Worm (Caenorhabditis elegans) whole organism, L1 larva: ENCODE measurements around the gene slc-17.4.
A peak's percentile ranks its signal among the peaks of the same experiment; 100 is the strongest.

ENCODE experiments used
- aha-1 ChIP-seq: fragments of 150-350 bp; optimal IDR thresholded peaks from 2 replicates; lab custom pipeline; 2014; ENCODE audit warnings: missing biosample characterization, missing genetic modification characterization
- aly-2 ChIP-seq: fragments of 150-350 bp; optimal IDR thresholded peaks from 2 replicates; lab custom pipeline; 2014; ENCODE audit warnings: missing biosample characterization, missing genetic modification characterization
- ama-1 ChIP-seq: fragments of 150-350 bp; optimal IDR thresholded peaks from 2 replicates; lab custom pipeline; 2014
- ceh-63 ChIP-seq: fragments of 200-800 bp; sonication (Bioruptor generic); optimal IDR thresholded peaks from 2 replicates; lab custom pipeline; 2018; ENCODE audit warnings: mild to moderate bottlenecking, missing genetic modification characterization, missing compliant biosample characterization
- ceh-82 ChIP-seq, 3 experiments: fragments of 150-350 bp in 1 of 3; sonication (generic microtip) in 2 of 3; optimal IDR thresholded peaks; 2 replicates each; lab custom pipeline; 2014 to 2017; ENCODE audit warnings: missing biosample characterization in 3 of 3, missing genetic modification characterization in 3 of 3
- ceh-90 ChIP-seq: sonication (generic microtip); optimal IDR thresholded peaks from 2 replicates; lab custom pipeline; 2016; ENCODE audit warnings: missing genetic modification characterization, missing compliant biosample characterization
- efl-1 ChIP-seq, 4 experiments: fragments of 150-350 bp; optimal IDR thresholded peaks in 3 of 4; peaks in 1 of 4; 1 replicate in 1 of 4; 2 replicates in 3 of 4; lab custom pipeline; 2014; ENCODE audit warnings: missing biosample characterization in 2 of 4, missing genetic modification characterization in 2 of 4, missing genetic modification reagents in 2 of 4
- fkh-10 ChIP-seq: sonication (generic microtip); optimal IDR thresholded peaks from 2 replicates; lab custom pipeline; 2017; ENCODE audit warnings: missing biosample characterization, missing genetic modification reagents, missing genetic modification characterization
- fkh-8 ChIP-seq: sonication (generic microtip); optimal IDR thresholded peaks from 2 replicates; lab custom pipeline; 2016; ENCODE audit warnings: mild to moderate bottlenecking, missing genetic modification characterization, missing compliant biosample characterization
- grh-1 ChIP-seq: fragments of 200-800 bp; sonication (Bioruptor generic); IDR thresholded peaks from 2 replicates; pipeline ENCODE4 v1.3.6; 2022; ENCODE audit warnings: missing genetic modification reagents, missing genetic modification characterization, missing compliant biosample characterization
- hlh-17 ChIP-seq: fragments of 200-800 bp; sonication (Bioruptor generic); optimal IDR thresholded peaks from 2 replicates; lab custom pipeline; 2018; ENCODE audit warnings: missing genetic modification characterization, mild to moderate bottlenecking, missing compliant biosample characterization, moderate library complexity, borderline replicate concordance
- lin-13 ChIP-seq: fragments of 150-350 bp; optimal IDR thresholded peaks from 2 replicates; lab custom pipeline; 2014; ENCODE audit warnings: missing biosample characterization, missing genetic modification reagents, missing genetic modification characterization
- lin-14 ChIP-seq: fragments of 200-800 bp; sonication (Bioruptor generic); optimal IDR thresholded peaks from 2 replicates; lab custom pipeline; 2018; ENCODE audit warnings: mild to moderate bottlenecking, missing genetic modification characterization, moderate library complexity, missing compliant biosample characterization
- lin-35 ChIP-seq, 2 experiments: fragments of 150-350 bp; optimal IDR thresholded peaks; 2 replicates each; lab custom pipeline; 2014; ENCODE audit warnings: missing biosample characterization in 2 of 2, missing genetic modification characterization in 2 of 2, missing genetic modification reagents in 2 of 2
- lin-39 ChIP-seq: fragments of 150-350 bp; optimal IDR thresholded peaks from 2 replicates; lab custom pipeline; 2014; ENCODE audit warnings: missing biosample characterization, missing genetic modification reagents, missing genetic modification characterization
- lir-3 ChIP-seq: sonication (generic microtip); optimal IDR thresholded peaks from 2 replicates; lab custom pipeline; 2016; ENCODE audit warnings: mild to moderate bottlenecking, missing genetic modification characterization, moderate library complexity, missing compliant biosample characterization; ENCODE audit not compliant: poor library complexity
- lsy-2 ChIP-seq, 2 experiments: fragments of 150-350 bp; optimal IDR thresholded peaks; 2 replicates each; lab custom pipeline; 2014; ENCODE audit warnings: missing biosample characterization in 2 of 2, missing genetic modification characterization in 2 of 2
- mab-9 ChIP-seq: fragments of 200-800 bp; sonication (Bioruptor generic); IDR thresholded peaks from 2 replicates; pipeline ENCODE4 v1.3.6; 2022; ENCODE audit warnings: missing genetic modification reagents, missing genetic modification characterization, missing compliant biosample characterization
- mep-1 ChIP-seq: fragments of 150-350 bp; optimal IDR thresholded peaks from 2 replicates; lab custom pipeline; 2014; ENCODE audit warnings: missing biosample characterization, missing genetic modification characterization
- nhr-19 ChIP-seq: fragments of 200-800 bp; sonication (Bioruptor generic); conservative IDR thresholded peaks from 2 replicates; pipeline ENCODE4 v1.3.6; 2022; ENCODE audit warnings: missing genetic modification characterization, missing compliant biosample characterization
- nhr-237 ChIP-seq: fragments of 150-350 bp; optimal IDR thresholded peaks from 2 replicates; lab custom pipeline; 2014; ENCODE audit warnings: missing biosample characterization, missing genetic modification characterization
- nhr-76 ChIP-seq: sonication (generic microtip); optimal IDR thresholded peaks from 2 replicates; lab custom pipeline; 2017; ENCODE audit warnings: missing biosample characterization, missing genetic modification characterization
- nhr-77 ChIP-seq: fragments of 150-350 bp; optimal IDR thresholded peaks from 2 replicates; lab custom pipeline; 2014; ENCODE audit warnings: missing biosample characterization, missing genetic modification characterization
- nhr-84 ChIP-seq: sonication (generic microtip); optimal IDR thresholded peaks from 2 replicates; lab custom pipeline; 2017; ENCODE audit warnings: missing biosample characterization, missing genetic modification characterization
- nhr-85 ChIP-seq: sonication (generic microtip); peaks from one replicate; lab custom pipeline; 2016; ENCODE audit warnings: missing genetic modification characterization, inconsistent platforms, missing compliant biosample characterization
- nhr-90 ChIP-seq: sonication (generic microtip); optimal IDR thresholded peaks from 2 replicates; lab custom pipeline; 2016; ENCODE audit warnings: mild to moderate bottlenecking, missing genetic modification characterization, missing compliant biosample characterization; ENCODE audit not compliant: poor library complexity
- pqm-1 ChIP-seq: sonication (generic microtip); optimal IDR thresholded peaks from 3 replicates; lab custom pipeline; 2017; ENCODE audit warnings: missing biosample characterization, missing genetic modification characterization
- rnt-1 ChIP-seq: sonication (generic microtip); optimal IDR thresholded peaks from 2 replicates; lab custom pipeline; 2016; ENCODE audit warnings: mild to moderate bottlenecking, missing genetic modification characterization, moderate library complexity, missing compliant biosample characterization
- skn-1 ChIP-seq: fragments of 150-350 bp; optimal IDR thresholded peaks from 2 replicates; lab custom pipeline; 2014; ENCODE audit warnings: missing biosample characterization, missing genetic modification characterization
- sox-4 ChIP-seq: sonication (generic microtip); optimal IDR thresholded peaks from 2 replicates; lab custom pipeline; 2016; ENCODE audit warnings: missing genetic modification characterization, missing compliant biosample characterization
- sup-37 ChIP-seq: fragments of 200-800 bp; sonication (Bioruptor generic); optimal IDR thresholded peaks from 2 replicates; lab custom pipeline; 2018; ENCODE audit warnings: mild to moderate bottlenecking, missing genetic modification characterization, missing compliant biosample characterization
- swsn-7 ChIP-seq: sonication (generic microtip); optimal IDR thresholded peaks from 2 replicates; lab custom pipeline; 2016; ENCODE audit warnings: missing genetic modification characterization, missing compliant biosample characterization
- tbx-2 ChIP-seq: sonication (generic microtip); optimal IDR thresholded peaks from 2 replicates; lab custom pipeline; 2016; ENCODE audit warnings: missing genetic modification characterization, missing compliant biosample characterization
- tlp-1 ChIP-seq: fragments of 150-350 bp; optimal IDR thresholded peaks from 2 replicates; lab custom pipeline; 2014; ENCODE audit warnings: missing biosample characterization, missing genetic modification characterization
- vab-15 ChIP-seq: sonication (generic microtip); optimal IDR thresholded peaks from 2 replicates; lab custom pipeline; 2017; ENCODE audit warnings: missing genotype, mild to moderate bottlenecking, missing genetic modification characterization, missing compliant biosample characterization
- xbp-1 ChIP-seq: sonication (generic microtip); optimal IDR thresholded peaks from 2 replicates; lab custom pipeline; 2016; ENCODE audit warnings: missing genetic modification characterization, missing compliant biosample characterization
- zip-4 ChIP-seq: fragments of 200-800 bp; sonication (Bioruptor generic); optimal IDR thresholded peaks from 2 replicates; lab custom pipeline; 2018; ENCODE audit warnings: mild to moderate bottlenecking, missing genetic modification characterization, moderate library complexity, missing compliant biosample characterization
- ztf-11 ChIP-seq, 2 experiments: sonication (generic microtip); optimal IDR thresholded peaks; 2 replicates each; lab custom pipeline; 2016 to 2017; ENCODE audit warnings: missing genetic modification characterization in 2 of 2, missing biosample characterization in 1 of 2, missing compliant biosample characterization in 1 of 2
- ztf-4 ChIP-seq: fragments of 150-350 bp; optimal IDR thresholded peaks from 2 replicates; lab custom pipeline; 2014; ENCODE audit warnings: missing biosample characterization, missing genetic modification characterization

Gene slc-17.4

DNA sequence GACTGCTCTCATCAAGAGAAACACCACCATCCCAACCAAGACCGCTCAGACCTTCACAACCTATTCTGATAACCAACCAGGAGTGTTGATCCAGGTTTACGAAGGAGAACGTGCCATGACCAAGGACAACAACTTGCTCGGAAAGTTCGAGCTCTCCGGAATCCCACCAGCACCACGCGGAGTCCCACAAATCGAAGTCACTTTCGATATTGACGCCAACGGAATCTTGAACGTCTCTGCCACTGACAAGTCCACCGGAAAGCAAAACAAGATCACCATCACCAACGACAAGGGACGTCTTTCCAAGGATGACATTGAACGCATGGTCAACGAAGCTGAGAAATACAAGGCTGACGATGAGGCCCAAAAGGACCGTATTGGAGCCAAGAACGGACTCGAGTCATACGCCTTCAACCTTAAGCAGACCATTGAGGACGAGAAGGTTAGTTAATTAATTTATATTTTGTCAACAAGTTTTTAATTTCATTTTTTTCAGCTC lies 11.0 kb downstream of the slc-17.4 start:
- TF ChIP-seq nhr-237, result no peak
- no peak for TF ChIP-seq ceh-82 (tag; optimal IDR thresholded peaks at IDR 0.05; lab: Kevin White, UChicago)
- no peak for TF ChIP-seq efl-1 (optimal IDR thresholded peaks at IDR 0.05; lab: Kevin White, UChicago)
- TF ChIP-seq efl-1 (GFP tag; optimal IDR thresholded peaks at IDR 0.05 in 1 of 2; lab: Kevin White, UChicago), result peak in 1 of 2 experiments; percentile 66
- peak; percentile 86 for TF ChIP-seq nhr-85 (tag; lab: Kevin White, UChicago)
- TF ChIP-seq fkh-8 (tag; lab: Kevin White, UChicago), result peak; percentile 9
- no peak for TF ChIP-seq nhr-77 (tag; lab: Kevin White, UChicago)
- TF ChIP-seq xbp-1 (tag; lab: Kevin White, UChicago), result no peak
- peak in 1 of 2 experiments; percentile 11 for TF ChIP-seq lsy-2 (tag; optimal IDR thresholded peaks at IDR 0.05; lab: Kevin White, UChicago)
- peak in 1 of 2 experiments; percentile 0 for TF ChIP-seq lin-35 (GFP tag; optimal IDR thresholded peaks at IDR 0.05; lab: Kevin White, UChicago)
- no peak for TF ChIP-seq sox-4
- TF ChIP-seq lin-14 (GFP tag; lab: Kevin White, UChicago), result no peak
- TF ChIP-seq tlp-1, result no peak
- TF ChIP-seq rnt-1 (tag; lab: Kevin White, UChicago), result peak; percentile 16
- TF ChIP-seq ztf-4 (tag; lab: Kevin White, UChicago), result no peak
- no peak for TF ChIP-seq nhr-84 (tag; lab: Kevin White, UChicago)
- TF ChIP-seq lir-3 (tag; lab: Kevin White, UChicago), result no peak
- TF ChIP-seq nhr-19 (GFP tag; lab: Robert Waterston, UW), result no peak
- no peak for TF ChIP-seq zip-4 (GFP tag; lab: Kevin White, UChicago)
- no peak for TF ChIP-seq sup-37 (GFP tag; lab: Kevin White, UChicago)
- TF ChIP-seq aha-1, result no peak
- no peak for TF ChIP-seq swsn-7 (tag; lab: Kevin White, UChicago)
- TF ChIP-seq nhr-76 (tag; lab: Kevin White, UChicago), result no peak
- no peak for TF ChIP-seq vab-15 (tag; lab: Kevin White, UChicago)
- no peak for TF ChIP-seq ztf-11 (tag; optimal IDR thresholded peaks at IDR 0.05; lab: Kevin White, UChicago)
- TF ChIP-seq grh-1 (GFP tag; lab: Robert Waterston, UW), result no peak
- TF ChIP-seq lin-13 (GFP tag; lab: Kevin White, UChicago), result no peak
- no peak for TF ChIP-seq aly-2 (tag; lab: Kevin White, UChicago)
- TF ChIP-seq lin-39 (tag; lab: Kevin White, UChicago), result no peak
- no peak for TF ChIP-seq fkh-10 (GFP tag; lab: Kevin White, UChicago)
- no peak for TF ChIP-seq nhr-90 (tag; lab: Kevin White, UChicago)

- TF ChIP-seq aly-2 (tag; lab: Kevin White, UChicago) (peak; percentile 47), mep-1 (tag; lab: Kevin White, UChicago) (peak; percentile 17), swsn-7 (tag; lab: Kevin White, UChicago) (no peak), fkh-8 (tag; lab: Kevin White, UChicago) (peak; percentile 1), vab-15 (tag; lab: Kevin White, UChicago) (no peak), nhr-85 (tag; lab: Kevin White, UChicago) (peak; percentile 38), efl-1 (optimal IDR thresholded peaks at IDR 0.05; lab: Kevin White, UChicago) (no peak), efl-1 (GFP tag; optimal IDR thresholded peaks at IDR 0.05 in 1 of 2; lab: Kevin White, UChicago) (peak in 1 of 2 experiments; percentile 73), ama-1 (lab: Kevin White, UChicago) (peak; percentile 68), skn-1 (tag; lab: Kevin White, UChicago) (peak; percentile 35), tbx-2 (no peak)
- TF ChIP-seq, all 84 proteins: peak for 7
These were observed 11.7 kb downstream of the slc-17.4 start for ce11 chrIV:17279592-17280440.

- TF ChIP-seq efl-1 (optimal IDR thresholded peaks at IDR 0.05; lab: Kevin White, UChicago), result no peak
- no peak for TF ChIP-seq efl-1 (GFP tag; optimal IDR thresholded peaks at IDR 0.05 in 1 of 2; lab: Kevin White, UChicago)
- TF ChIP-seq ama-1 (lab: Kevin White, UChicago), result peak; percentile 46
- peak; percentile 50; the same call in 1 of the 2 replicates for TF ChIP-seq mab-9 (GFP tag; lab: Robert Waterston, UW)
- peak; percentile 17 for TF ChIP-seq skn-1 (tag; lab: Kevin White, UChicago)
- TF ChIP-seq nhr-84 (tag; lab: Kevin White, UChicago), result no peak
- no peak for TF ChIP-seq pqm-1 (tag; lab: Kevin White, UChicago)
- no peak for TF ChIP-seq nhr-90 (tag; lab: Kevin White, UChicago)
- no peak for TF ChIP-seq hlh-17
- peak; percentile 71 for TF ChIP-seq ceh-63
- no peak for TF ChIP-seq ceh-90 (tag; lab: Kevin White, UChicago)
- TF ChIP-seq sox-4, result no peak
- no peak for TF ChIP-seq vab-15 (tag; lab: Kevin White, UChicago)
- no peak for TF ChIP-seq fkh-8 (tag; lab: Kevin White, UChicago)
These were observed 12.5 kb downstream of the slc-17.4 start, which contains the start of gene hsp-1 for ce11 chrIV:17278861-17279591. Gene hsp-1, plus strand, starts transcription at chrIV:17278959.
